Fruit fly (Drosophila melanogaster): ENCODE measurements around the gene Ccdc56.

The Ccdc56 gene

DNA sequence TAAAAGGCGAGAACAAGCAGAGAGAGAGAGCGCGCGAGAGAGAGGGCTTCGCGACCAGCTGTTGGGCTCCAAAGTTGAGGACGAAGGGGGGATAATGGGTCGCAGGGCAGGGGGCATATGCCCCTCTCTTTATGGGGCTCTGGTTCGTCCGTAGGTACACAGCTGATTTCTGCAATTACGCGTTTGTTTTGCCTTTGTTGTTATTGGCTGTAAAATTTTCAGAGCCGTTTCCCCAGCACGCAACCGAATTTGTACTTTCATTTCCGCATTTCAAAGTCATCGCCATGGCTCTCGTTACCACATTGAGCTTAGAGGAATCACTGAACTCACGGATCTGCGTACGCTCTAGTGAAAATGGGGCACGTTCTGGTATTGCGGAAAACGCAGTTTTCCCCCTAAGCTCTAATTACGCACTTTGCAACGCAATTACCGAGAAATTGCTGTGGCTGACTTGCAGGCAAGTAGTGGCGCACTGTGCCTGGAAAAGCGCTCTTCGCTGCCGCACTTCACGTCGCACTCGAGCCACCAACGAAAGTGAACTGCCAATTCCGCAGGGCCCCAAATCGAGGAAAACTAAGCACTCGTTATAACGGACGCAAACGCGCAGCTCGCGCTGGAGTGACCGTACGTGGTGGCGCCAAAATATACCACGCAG lies 674 bp upstream of the Ccdc56 start, which contains the start of gene CG11658 (continued):
- TF ChIP-seq CG10631 (GFP tag; optimal IDR thresholded peaks at IDR 0.05) (no peak), fd59A (GFP tag; optimal IDR thresholded peaks at IDR 0.05) (no peak), Eip78C (GFP tag) (peak; percentile 40), CG31627 (GFP tag; optimal IDR thresholded peaks at IDR 0.05) (no peak), dsx (GFP tag; optimal IDR thresholded peaks at IDR 0.05; ENCODE audit: poor library complexity, severe bottlenecking) (peak; percentile 11), CG6276 (GFP tag; optimal IDR thresholded peaks at IDR 0.05) (peak; percentile 12), Hr38 (GFP tag; optimal IDR thresholded peaks at IDR 0.05) (no peak), fd85E (GFP tag; optimal IDR thresholded peaks at IDR 0.05) (peak; percentile 6), CG11762 (GFP tag; optimal IDR thresholded peaks at IDR 0.05; ENCODE audit: insufficient read depth) (no peak), CG6792 (GFP tag; optimal IDR thresholded peaks at IDR 0.05) (no peak), Ets21C (GFP tag; optimal IDR thresholded peaks at IDR 0.05) (no peak), CG8319 (GFP tag; optimal IDR thresholded peaks at IDR 0.05) (no peak), Gug (GFP tag; IDR thresholded peaks at IDR 0.05) (no peak), Ets96B (tag; optimal IDR thresholded peaks at IDR 0.05) (peak; percentile 39), svp (GFP tag) (no peak), CG3919 (GFP tag; optimal IDR thresholded peaks at IDR 0.05) (no peak), Sox14 (GFP tag; optimal IDR thresholded peaks at IDR 0.05) (no peak), Eip75B (GFP tag; optimal IDR thresholded peaks at IDR 0.05) (no peak), dac (GFP tag; optimal IDR thresholded peaks at IDR 0.05) (no peak), CG32006 (GFP tag; optimal IDR thresholded peaks at IDR 0.05) (no peak), CG9139 (GFP tag; optimal IDR thresholded peaks at IDR 0.05) (peak; percentile 33), CG6854 (GFP tag; optimal IDR thresholded peaks at IDR 0.05) (peak; percentile 26), spab (GFP tag; optimal IDR thresholded peaks at IDR 0.05) (no peak), salr (GFP tag; optimal IDR thresholded peaks at IDR 0.05) (peak in 1 of 2 experiments; percentile 4), CG11902 (GFP tag; optimal IDR thresholded peaks at IDR 0.05) (no peak), net (GFP tag; optimal IDR thresholded peaks at IDR 0.05) (no peak), esn (GFP tag; optimal IDR thresholded peaks at IDR 0.05) (no peak), Hr4 (GFP tag; optimal IDR thresholded peaks at IDR 0.05) (no peak), CG10669 (GFP tag; optimal IDR thresholded peaks at IDR 0.05) (no peak), Lpt (GFP tag; optimal IDR thresholded peaks at IDR 0.05) (peak; percentile 42), Blimp-1 (GFP tag; optimal IDR thresholded peaks at IDR 0.05) (no peak), Sox15 (GFP tag; optimal IDR thresholded peaks at IDR 0.05) (no peak), ss (GFP tag; optimal IDR thresholded peaks at IDR 0.05) (peak; percentile 64 to 85), Smox (GFP tag; optimal IDR thresholded peaks at IDR 0.05) (no peak), achi (GFP tag; optimal IDR thresholded peaks at IDR 0.05) (no peak), CG4318 (GFP tag; optimal IDR thresholded peaks at IDR 0.05) (no peak)

DNA sequence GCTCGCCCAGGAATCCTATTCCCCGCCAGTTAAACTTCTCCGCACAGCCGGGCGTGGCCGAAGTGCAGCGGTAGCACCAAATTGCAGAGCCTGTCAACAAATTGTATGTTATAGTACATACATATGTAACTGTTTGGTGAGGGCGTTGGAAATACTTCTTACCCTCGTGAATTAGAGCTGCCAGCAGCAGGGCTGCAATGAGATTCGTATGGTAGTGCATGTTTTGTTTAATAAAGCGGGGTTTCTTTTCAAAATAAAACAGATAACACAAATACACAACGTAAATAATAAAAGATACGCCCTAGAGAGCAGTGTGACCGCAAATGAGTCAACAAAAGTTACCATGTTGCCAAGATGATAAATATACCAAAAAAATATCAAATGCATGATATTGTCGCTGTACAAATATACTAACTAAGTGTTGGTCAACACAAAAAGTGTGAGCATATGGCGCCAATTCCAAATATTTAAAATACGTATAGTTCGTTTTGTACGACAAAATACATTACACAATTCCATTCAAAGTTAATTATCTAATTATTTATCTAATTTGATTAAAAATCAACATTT lies 2.4 kb downstream of the Ccdc56 start, which contains the start of gene crim:
Gene crim, minus strand, starts transcription at position 328 of the 570 bp plus-strand sequence.
- peak; percentile 1 for TF ChIP-seq cyc (GFP tag; optimal IDR thresholded peaks at IDR 0.05)
- no peak for TF ChIP-seq CG8119 (GFP tag; IDR thresholded peaks at IDR 0.05)
- peak; percentile 80 for TF ChIP-seq fkh (GFP tag; optimal IDR thresholded peaks at IDR 0.05)

DNA sequence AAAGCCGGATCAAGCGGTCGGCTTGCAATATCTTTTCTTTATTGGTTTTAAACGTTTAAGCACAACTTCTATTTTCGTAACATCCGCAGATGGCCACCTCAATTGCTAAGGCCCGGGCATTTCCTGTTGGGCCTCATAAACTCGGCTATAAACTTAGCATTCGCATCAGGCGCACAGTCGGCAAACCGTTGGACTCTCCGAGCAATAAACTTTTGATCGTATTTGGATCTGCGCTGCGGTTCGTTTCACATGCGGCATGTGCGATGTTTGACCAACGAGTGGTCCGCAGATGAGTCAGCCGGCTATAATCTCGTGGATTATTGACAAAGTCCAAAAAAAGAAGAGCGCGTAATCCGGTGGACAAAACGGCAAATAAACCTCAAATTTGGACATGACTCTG lies 3.0 kb downstream of the Ccdc56 start:
- TF ChIP-seq acj6 (GFP tag; optimal IDR thresholded peaks at IDR 0.05) (no peak), CG10669 (GFP tag; optimal IDR thresholded peaks at IDR 0.05) (no peak), CG10631 (GFP tag; optimal IDR thresholded peaks at IDR 0.05) (no peak), dsx (GFP tag; optimal IDR thresholded peaks at IDR 0.05; ENCODE audit: poor library complexity, severe bottlenecking) (no peak), Lpt (GFP tag; optimal IDR thresholded peaks at IDR 0.05) (no peak), Ets96B (tag; optimal IDR thresholded peaks at IDR 0.05) (no peak), CG7368 (GFP tag; optimal IDR thresholded peaks at IDR 0.05) (no peak), Eip93F (GFP tag; optimal IDR thresholded peaks at IDR 0.05) (no peak), Sox15 (GFP tag; optimal IDR thresholded peaks at IDR 0.05) (no peak), Eip75B (GFP tag; optimal IDR thresholded peaks at IDR 0.05) (no peak), CG6808 (GFP tag; optimal IDR thresholded peaks at IDR 0.05) (no peak), net (GFP tag; optimal IDR thresholded peaks at IDR 0.05) (no peak), CG9139 (GFP tag; optimal IDR thresholded peaks at IDR 0.05) (no peak)

All from whole organism, prepupa.